Fruit fly (Drosophila melanogaster): ENCODE measurements around the gene CG33285.

Gene CG33285

dm6 chr3L:21066210-21066912, 22.4 kb downstream of the CG33285 start (continued):
- TF ChIP-seq Atf-2 (GFP tag; optimal IDR thresholded peaks at IDR 0.05) (no peak), ac (GFP tag; optimal IDR thresholded peaks at IDR 0.05) (peak; percentile 88), tll (GFP tag; optimal IDR thresholded peaks at IDR 0.05) (peak in 1 of 2 experiments; percentile 66), CG15479 (GFP tag; optimal IDR thresholded peaks at IDR 0.05) (peak; percentile 72), ems (GFP tag; optimal IDR thresholded peaks at IDR 0.05) (no peak), nerfin-1 (tag; optimal IDR thresholded peaks at IDR 0.05) (no peak), ewg (GFP tag; optimal IDR thresholded peaks at IDR 0.05) (no peak), trem (tag; optimal IDR thresholded peaks at IDR 0.05) (no peak), exex (tag; optimal IDR thresholded peaks at IDR 0.05) (no peak)

dm6 chr3L:21065212-21065902, 23.4 kb downstream of the CG33285 start, which contains the start of gene CG43072:
Gene CG43072 (plus strand): TSS chr3L:21065852.
- TF ChIP-seq bbx (GFP tag; IDR thresholded peaks at IDR 0.05; ENCODE audit: partially characterized antibody) (0 out of 2 replicates have a peak, but pooled peaks have one; percentile 43), HHEX (GFP tag; optimal IDR thresholded peaks at IDR 0.05) (peak; percentile 45), CG12769 (tag; optimal IDR thresholded peaks at IDR 0.05) (peak; percentile 21), BEAF-32 (GFP tag; optimal IDR thresholded peaks at IDR 0.05) (no peak), ac (GFP tag; optimal IDR thresholded peaks at IDR 0.05) (peak; percentile 19), yki (optimal IDR thresholded peaks at IDR 0.05) (no peak), CG1647 (GFP tag; optimal IDR thresholded peaks at IDR 0.05) (no peak), CG34224 (GFP tag; IDR thresholded peaks at IDR 0.05; ENCODE audit: partially characterized antibody) (no peak), Dip3 (GFP tag; optimal IDR thresholded peaks at IDR 0.05) (no peak), Bgb (GFP tag; IDR thresholded peaks at IDR 0.05; ENCODE audit: partially characterized antibody) (peak; percentile 67), Poxn (GFP tag; IDR thresholded peaks at IDR 0.05) (no peak), Med (GFP tag) (peak; percentile 70), Doc3 (GFP tag; IDR thresholded peaks at IDR 0.05; ENCODE audit: partially characterized antibody) (no peak), CG1792 (GFP tag; optimal IDR thresholded peaks at IDR 0.05) (no peak), CG17385 (GFP tag; optimal IDR thresholded peaks at IDR 0.05) (peak; percentile 45), CG15479 (GFP tag; optimal IDR thresholded peaks at IDR 0.05) (no peak), Rx (GFP tag; IDR thresholded peaks at IDR 0.05) (no peak), CG14860 (GFP tag; IDR thresholded peaks at IDR 0.05; ENCODE audit: partially characterized antibody) (no peak), CG2116 (GFP tag; optimal IDR thresholded peaks at IDR 0.05) (no peak), CG3995 (GFP tag; optimal IDR thresholded peaks at IDR 0.05) (no peak), slbo (GFP tag; IDR thresholded peaks at IDR 0.05) (no peak), fd64A (GFP tag; optimal IDR thresholded peaks at IDR 0.05) (no peak), tup (GFP tag; optimal IDR thresholded peaks at IDR 0.05) (no peak), CG4854 (GFP tag; optimal IDR thresholded peaks at IDR 0.05) (no peak), MBD-R2 (GFP tag; IDR thresholded peaks at IDR 0.05) (no peak), D19B (GFP tag; optimal IDR thresholded peaks at IDR 0.05) (no peak), CG4282 (GFP tag; optimal IDR thresholded peaks at IDR 0.05) (no peak), CG10209 (GFP tag; optimal IDR thresholded peaks at IDR 0.05) (no peak), CG7357 (GFP tag; IDR thresholded peaks at IDR 0.05) (no peak), CG17186 (GFP tag; optimal IDR thresholded peaks at IDR 0.05) (no peak), bab2 (GFP tag; optimal IDR thresholded peaks at IDR 0.05) (no peak), da (GFP tag; optimal IDR thresholded peaks at IDR 0.05) (no peak), chif (GFP tag; optimal IDR thresholded peaks at IDR 0.05) (no peak), sens-2 (GFP tag; IDR thresholded peaks at IDR 0.05) (peak; percentile 64; the same call in 1 of the 2 replicates), CG14710 (tag; optimal IDR thresholded peaks at IDR 0.05) (no peak), Side (GFP tag; optimal IDR thresholded peaks at IDR 0.05) (no peak), CG11093 (GFP tag; IDR thresholded peaks at IDR 0.05) (no peak), CG13424 (tag; optimal IDR thresholded peaks at IDR 0.05) (no peak), dmrt99B (tag; optimal IDR thresholded peaks at IDR 0.05) (no peak)

Data from whole organism, embryonic.